Worm (Caenorhabditis elegans) whole organism, L1 larva: Measurements from ENCODE around the gene bre-2.

ENCODE experiments used
- C04F5.9 ChIP-seq: sonication (generic microtip); optimal IDR thresholded peaks from 2 replicates; lab custom pipeline; 2016; ENCODE audit warnings: missing genetic modification characterization, missing compliant biosample characterization
- C34B4.2 ChIP-seq: sonication (generic microtip); optimal IDR thresholded peaks from 2 replicates; lab custom pipeline; 2017; ENCODE audit warnings: mild to moderate bottlenecking, missing genetic modification characterization, missing compliant biosample characterization
- Y116A8C.19 ChIP-seq: sonication (generic microtip); optimal IDR thresholded peaks from 2 replicates; lab custom pipeline; 2016; ENCODE audit warnings: missing compliant biosample characterization, missing genetic modification characterization, borderline replicate concordance
- aha-1 ChIP-seq: fragments of 150-350 bp; optimal IDR thresholded peaks from 2 replicates; lab custom pipeline; 2014; ENCODE audit warnings: missing biosample characterization, missing genetic modification characterization
- aly-2 ChIP-seq: fragments of 150-350 bp; optimal IDR thresholded peaks from 2 replicates; lab custom pipeline; 2014; ENCODE audit warnings: missing biosample characterization, missing genetic modification characterization
- ama-1 ChIP-seq: fragments of 150-350 bp; optimal IDR thresholded peaks from 2 replicates; lab custom pipeline; 2014
- blmp-1 ChIP-seq: fragments of 150-350 bp; optimal IDR thresholded peaks from 2 replicates; lab custom pipeline; 2014; ENCODE audit warnings: missing biosample characterization, missing genetic modification characterization
- ceh-8 ChIP-seq: fragments of 200-800 bp; sonication (Bioruptor generic); optimal IDR thresholded peaks from 2 replicates; lab custom pipeline; 2018; ENCODE audit warnings: mild to moderate bottlenecking, missing genetic modification characterization, moderate library complexity, missing compliant biosample characterization
- ceh-82 ChIP-seq, 3 experiments: fragments of 150-350 bp in 1 of 3; sonication (generic microtip) in 2 of 3; optimal IDR thresholded peaks; 2 replicates each; lab custom pipeline; 2014 to 2017; ENCODE audit warnings: missing biosample characterization in 3 of 3, missing genetic modification characterization in 3 of 3
- ceh-88 ChIP-seq: fragments of 200-800 bp; sonication (Bioruptor generic); IDR thresholded peaks from 2 replicates; pipeline ENCODE4 v1.3.6; 2022; ENCODE audit warnings: missing genetic modification characterization, missing compliant biosample characterization
- ceh-90 ChIP-seq: sonication (generic microtip); optimal IDR thresholded peaks from 2 replicates; lab custom pipeline; 2016; ENCODE audit warnings: missing genetic modification characterization, missing compliant biosample characterization
- ces-1 ChIP-seq: fragments of 150-350 bp; optimal IDR thresholded peaks from 2 replicates; lab custom pipeline; 2014; ENCODE audit warnings: missing biosample characterization, missing genetic modification reagents, missing genetic modification characterization
- dpl-1 ChIP-seq, 3 experiments: fragments of 150-350 bp in 2 of 3; sonication (generic microtip) in 1 of 3; optimal IDR thresholded peaks; 2 replicates each; lab custom pipeline; 2014 to 2017; ENCODE audit warnings: missing biosample characterization in 3 of 3, missing genetic modification characterization in 3 of 3, missing genetic modification reagents in 3 of 3
- efl-1 ChIP-seq, 4 experiments: fragments of 150-350 bp; optimal IDR thresholded peaks in 3 of 4; peaks in 1 of 4; 1 replicate in 1 of 4; 2 replicates in 3 of 4; lab custom pipeline; 2014; ENCODE audit warnings: missing biosample characterization in 2 of 4, missing genetic modification characterization in 2 of 4, missing genetic modification reagents in 2 of 4
- efl-3 ChIP-seq: fragments of 200-800 bp; sonication (Bioruptor generic); optimal IDR thresholded peaks from 2 replicates; lab custom pipeline; 2018; ENCODE audit warnings: mild to moderate bottlenecking, missing genetic modification characterization, missing compliant biosample characterization
- egl-27 ChIP-seq, 2 experiments: fragments of 150-350 bp in 1 of 2; sonication (generic microtip); optimal IDR thresholded peaks; 3 replicates each; lab custom pipeline; 2017 to 2018; ENCODE audit warnings: missing biosample characterization in 2 of 2, missing genetic modification characterization in 2 of 2, missing genetic modification reagents in 2 of 2
- ets-5 ChIP-seq: fragments of 200-800 bp; sonication (Bioruptor generic); IDR thresholded peaks from 2 replicates; pipeline ENCODE4 v1.3.6; 2022; ENCODE audit warnings: missing genetic modification characterization, missing compliant biosample characterization
- fkh-10 ChIP-seq: sonication (generic microtip); optimal IDR thresholded peaks from 2 replicates; lab custom pipeline; 2017; ENCODE audit warnings: missing biosample characterization, missing genetic modification reagents, missing genetic modification characterization
- fos-1 ChIP-seq: fragments of 150-350 bp; optimal IDR thresholded peaks from 2 replicates; lab custom pipeline; 2014; ENCODE audit warnings: missing biosample characterization, missing genetic modification characterization
- hpl-2 ChIP-seq: fragments of 150-350 bp; optimal IDR thresholded peaks from 2 replicates; lab custom pipeline; 2014; ENCODE audit warnings: missing biosample characterization, missing genetic modification reagents, missing genetic modification characterization
- lin-15B ChIP-seq: fragments of 150-350 bp; sonication (generic microtip); optimal IDR thresholded peaks from 3 replicates; lab custom pipeline; 2014; ENCODE audit warnings: missing biosample characterization, missing genetic modification characterization
- lin-35 ChIP-seq, 2 experiments: fragments of 150-350 bp; optimal IDR thresholded peaks; 2 replicates each; lab custom pipeline; 2014; ENCODE audit warnings: missing biosample characterization in 2 of 2, missing genetic modification characterization in 2 of 2, missing genetic modification reagents in 2 of 2
- lin-39 ChIP-seq: fragments of 150-350 bp; optimal IDR thresholded peaks from 2 replicates; lab custom pipeline; 2014; ENCODE audit warnings: missing biosample characterization, missing genetic modification reagents, missing genetic modification characterization
- lir-3 ChIP-seq: sonication (generic microtip); optimal IDR thresholded peaks from 2 replicates; lab custom pipeline; 2016; ENCODE audit warnings: mild to moderate bottlenecking, missing genetic modification characterization, moderate library complexity, missing compliant biosample characterization; ENCODE audit not compliant: poor library complexity
- lsy-2 ChIP-seq, 2 experiments: fragments of 150-350 bp; optimal IDR thresholded peaks; 2 replicates each; lab custom pipeline; 2014; ENCODE audit warnings: missing biosample characterization in 2 of 2, missing genetic modification characterization in 2 of 2
- mab-9 ChIP-seq: fragments of 200-800 bp; sonication (Bioruptor generic); IDR thresholded peaks from 2 replicates; pipeline ENCODE4 v1.3.6; 2022; ENCODE audit warnings: missing genetic modification reagents, missing genetic modification characterization, missing compliant biosample characterization
- mdl-1 ChIP-seq, 2 experiments: fragments of 150-350 bp; optimal IDR thresholded peaks; 2 replicates each; lab custom pipeline; 2014 to 2017; ENCODE audit warnings: missing biosample characterization in 2 of 2, missing genetic modification characterization in 2 of 2, inconsistent platforms in 1 of 2
- mep-1 ChIP-seq: fragments of 150-350 bp; optimal IDR thresholded peaks from 2 replicates; lab custom pipeline; 2014; ENCODE audit warnings: missing biosample characterization, missing genetic modification characterization
- nhr-12 ChIP-seq: sonication (generic microtip); optimal IDR thresholded peaks from 2 replicates; lab custom pipeline; 2017; ENCODE audit warnings: missing biosample characterization, missing genetic modification characterization
- nhr-19 ChIP-seq: fragments of 200-800 bp; sonication (Bioruptor generic); conservative IDR thresholded peaks from 2 replicates; pipeline ENCODE4 v1.3.6; 2022; ENCODE audit warnings: missing genetic modification characterization, missing compliant biosample characterization
- nhr-20 ChIP-seq: sonication (generic microtip); optimal IDR thresholded peaks from 2 replicates; lab custom pipeline; 2016; ENCODE audit warnings: mild to moderate bottlenecking, missing genetic modification characterization, missing compliant biosample characterization
- nhr-237 ChIP-seq: fragments of 150-350 bp; optimal IDR thresholded peaks from 2 replicates; lab custom pipeline; 2014; ENCODE audit warnings: missing biosample characterization, missing genetic modification characterization
- nhr-47 ChIP-seq: sonication (generic microtip); optimal IDR thresholded peaks from 2 replicates; lab custom pipeline; 2016; ENCODE audit warnings: mild to moderate bottlenecking, missing genetic modification characterization, moderate library complexity, missing compliant biosample characterization
- nhr-71 ChIP-seq: sonication (generic microtip); optimal IDR thresholded peaks from 2 replicates; lab custom pipeline; 2016; ENCODE audit warnings: mild to moderate bottlenecking, missing genetic modification characterization, moderate library complexity, missing compliant biosample characterization
- nhr-76 ChIP-seq: sonication (generic microtip); optimal IDR thresholded peaks from 2 replicates; lab custom pipeline; 2017; ENCODE audit warnings: missing biosample characterization, missing genetic modification characterization
- nhr-85 ChIP-seq: sonication (generic microtip); peaks from one replicate; lab custom pipeline; 2016; ENCODE audit warnings: missing genetic modification characterization, inconsistent platforms, missing compliant biosample characterization
- pag-3 ChIP-seq: sonication (generic microtip); optimal IDR thresholded peaks from 2 replicates; lab custom pipeline; 2017; ENCODE audit warnings: missing genetic modification characterization, mild to moderate bottlenecking, missing compliant biosample characterization, antibody characterized with exemption, borderline replicate concordance; ENCODE audit not compliant: insufficient read depth
- pax-3 ChIP-seq: fragments of 200-800 bp; sonication (Bioruptor generic); optimal IDR thresholded peaks from 2 replicates; lab custom pipeline; 2018; ENCODE audit warnings: mild to moderate bottlenecking, missing genetic modification characterization, moderate library complexity, missing compliant biosample characterization
- pqm-1 ChIP-seq: sonication (generic microtip); optimal IDR thresholded peaks from 3 replicates; lab custom pipeline; 2017; ENCODE audit warnings: missing biosample characterization, missing genetic modification characterization
- rnt-1 ChIP-seq: sonication (generic microtip); optimal IDR thresholded peaks from 2 replicates; lab custom pipeline; 2016; ENCODE audit warnings: mild to moderate bottlenecking, missing genetic modification characterization, moderate library complexity, missing compliant biosample characterization
- skn-1 ChIP-seq: fragments of 150-350 bp; optimal IDR thresholded peaks from 2 replicates; lab custom pipeline; 2014; ENCODE audit warnings: missing biosample characterization, missing genetic modification characterization
- snpc-4 ChIP-seq: fragments of 150-350 bp; optimal IDR thresholded peaks from 2 replicates; lab custom pipeline; 2014; ENCODE audit warnings: missing biosample characterization, missing genetic modification characterization
- snu-23 ChIP-seq: sonication (generic microtip); optimal IDR thresholded peaks from 2 replicates; lab custom pipeline; 2016; ENCODE audit warnings: missing genetic modification characterization, missing compliant biosample characterization
- sup-37 ChIP-seq: fragments of 200-800 bp; sonication (Bioruptor generic); optimal IDR thresholded peaks from 2 replicates; lab custom pipeline; 2018; ENCODE audit warnings: mild to moderate bottlenecking, missing genetic modification characterization, missing compliant biosample characterization
- swsn-7 ChIP-seq: sonication (generic microtip); optimal IDR thresholded peaks from 2 replicates; lab custom pipeline; 2016; ENCODE audit warnings: missing genetic modification characterization, missing compliant biosample characterization
- tbx-2 ChIP-seq: sonication (generic microtip); optimal IDR thresholded peaks from 2 replicates; lab custom pipeline; 2016; ENCODE audit warnings: missing genetic modification characterization, missing compliant biosample characterization
- unc-62 ChIP-seq: fragments of 150-350 bp; optimal IDR thresholded peaks from 2 replicates; lab custom pipeline; 2014; ENCODE audit warnings: missing biosample characterization, missing genetic modification reagents, missing genetic modification characterization
- unc-86 ChIP-seq: sonication (generic microtip); optimal IDR thresholded peaks from 2 replicates; lab custom pipeline; 2016; ENCODE audit warnings: missing genetic modification characterization, missing compliant biosample characterization
- vab-15 ChIP-seq: sonication (generic microtip); optimal IDR thresholded peaks from 2 replicates; lab custom pipeline; 2017; ENCODE audit warnings: missing genotype, mild to moderate bottlenecking, missing genetic modification characterization, missing compliant biosample characterization
- xbp-1 ChIP-seq: sonication (generic microtip); optimal IDR thresholded peaks from 2 replicates; lab custom pipeline; 2016; ENCODE audit warnings: missing genetic modification characterization, missing compliant biosample characterization
- zag-1 ChIP-seq: fragments of 150-350 bp; optimal IDR thresholded peaks from 2 replicates; lab custom pipeline; 2014; ENCODE audit warnings: missing biosample characterization, missing genetic modification characterization

The bre-2 gene

DNA sequence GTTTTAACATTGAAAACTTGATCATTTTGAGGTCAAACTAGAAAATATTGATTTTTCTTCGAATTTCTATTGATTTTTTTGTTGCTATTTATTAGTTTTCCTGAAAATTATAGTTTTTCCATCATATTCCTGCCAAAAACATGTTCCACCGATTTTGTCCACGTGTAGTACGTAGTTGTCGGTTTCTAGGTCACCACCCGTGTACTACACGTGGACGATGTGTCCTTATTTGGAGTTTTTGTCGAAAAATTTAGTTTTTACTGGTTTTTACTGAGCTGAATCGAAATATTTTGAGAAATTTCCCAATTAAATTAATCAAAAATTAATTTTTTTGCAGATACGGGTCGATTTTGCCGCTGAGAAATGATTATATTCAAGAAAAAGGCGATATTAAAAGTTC lies 48.3 kb upstream of the bre-2 start (continued):
- TF ChIP-seq zag-1: no peak
- TF ChIP-seq ceh-8 (GFP tag; lab: Kevin White, UChicago): peak; percentile 40
- peak; percentile 92 for TF ChIP-seq xbp-1 (tag; lab: Kevin White, UChicago)
- no peak for TF ChIP-seq egl-27 (tag; optimal IDR thresholded peaks at IDR 0.05; lab: Kevin White, UChicago)
- TF ChIP-seq mab-9 (GFP tag; lab: Robert Waterston, UW): peak; percentile 78
- TF ChIP-seq nhr-19: peak; percentile 80
- peak; percentile 85 for TF ChIP-seq snu-23 (GFP tag; lab: Kevin White, UChicago)
- peak; percentile 71 to 75 for TF ChIP-seq efl-1 (optimal IDR thresholded peaks at IDR 0.05; lab: Kevin White, UChicago)
- TF ChIP-seq efl-1 (GFP tag; optimal IDR thresholded peaks at IDR 0.05 in 1 of 2; lab: Kevin White, UChicago): peak; percentile 69 to 96
- TF ChIP-seq nhr-76 (tag; lab: Kevin White, UChicago): no peak
- no peak for TF ChIP-seq vab-15 (tag; lab: Kevin White, UChicago)
- TF ChIP-seq fos-1 (tag; lab: Kevin White, UChicago): no peak
- peak; percentile 74 for TF ChIP-seq mep-1 (tag; lab: Kevin White, UChicago)
- TF ChIP-seq rnt-1: peak; percentile 99
- TF ChIP-seq lin-39 (tag; lab: Kevin White, UChicago): peak; percentile 66
- TF ChIP-seq ceh-88 (GFP tag; lab: Robert Waterston, UW): peak; percentile 53; the same call in 1 of the 2 replicates
- TF ChIP-seq mdl-1 (tag; optimal IDR thresholded peaks at IDR 0.05; lab: Kevin White, UChicago): peak in 1 of 2 experiments; percentile 18
- TF ChIP-seq aly-2: peak; percentile 21
- peak; percentile 50 to 61 for TF ChIP-seq lin-35 (GFP tag; optimal IDR thresholded peaks at IDR 0.05; lab: Kevin White, UChicago)
- no peak for TF ChIP-seq snpc-4 (tag; lab: Kevin White, UChicago)
- no peak for TF ChIP-seq hpl-2 (GFP tag; lab: Kevin White, UChicago)
- TF ChIP-seq swsn-7 (tag; lab: Kevin White, UChicago): peak; percentile 84
- peak; percentile 93 for TF ChIP-seq ceh-90 (tag; lab: Kevin White, UChicago)
- TF ChIP-seq unc-86: peak; percentile 77
- peak; percentile 72 to 73 for TF ChIP-seq lsy-2 (tag; optimal IDR thresholded peaks at IDR 0.05; lab: Kevin White, UChicago)
- no peak for TF ChIP-seq ama-1 (lab: Kevin White, UChicago)
- TF ChIP-seq aha-1: no peak
- no peak for TF ChIP-seq ces-1
- peak; percentile 43 for TF ChIP-seq blmp-1
- TF ChIP-seq C34B4.2 (tag; lab: Kevin White, UChicago): peak; percentile 57
- no peak for TF ChIP-seq pag-3 (tag; lab: Kevin White, UChicago)
- TF ChIP-seq efl-3: peak; percentile 85
- no peak for TF ChIP-seq nhr-12
- TF ChIP-seq unc-62: no peak
- TF ChIP-seq skn-1 (tag; lab: Kevin White, UChicago): no peak
- TF ChIP-seq C04F5.9 (tag; lab: Kevin White, UChicago): peak; percentile 89
- TF ChIP-seq nhr-85 (tag; lab: Kevin White, UChicago): peak; percentile 94

DNA sequence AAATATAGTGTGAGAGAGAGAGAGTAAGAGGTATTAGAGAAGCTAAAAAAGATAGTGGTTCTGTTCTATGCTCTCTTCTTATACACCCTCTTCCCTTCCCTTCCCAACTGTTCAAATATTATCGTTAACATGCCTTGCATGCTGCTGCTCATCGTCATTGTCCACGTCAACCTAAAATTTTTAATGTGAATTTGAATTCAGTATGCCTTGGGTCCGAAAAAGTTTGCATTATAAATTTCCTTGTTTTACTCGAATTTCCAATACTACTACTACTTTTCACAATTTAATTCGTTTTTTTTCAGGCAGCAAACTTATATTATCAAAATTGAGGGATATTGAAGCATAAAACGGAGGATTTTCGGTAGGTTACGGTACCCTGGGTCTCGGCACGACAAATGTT lies 47.7 kb upstream of the bre-2 start, which contains the start of gene gly-5:
TSS of gene gly-5 (plus strand) at position 301 of the 400 bp plus-strand sequence.
- no peak for TF ChIP-seq sup-37 (GFP tag; lab: Kevin White, UChicago)
- no peak for TF ChIP-seq nhr-71 (tag; lab: Kevin White, UChicago)
- TF ChIP-seq nhr-20 (tag; lab: Kevin White, UChicago): no peak
- TF ChIP-seq Y116A8C.19: no peak
- TF ChIP-seq nhr-237 (tag; lab: Kevin White, UChicago): no peak
- TF ChIP-seq pax-3 (tag; lab: Kevin White, UChicago): no peak
- TF ChIP-seq ets-5 (GFP tag; lab: Robert Waterston, UW): no peak
- no peak for TF ChIP-seq nhr-47 (tag; lab: Kevin White, UChicago)
- TF ChIP-seq lin-15B (tag; lab: Kevin White, UChicago): no peak
- TF ChIP-seq ceh-82 (tag; optimal IDR thresholded peaks at IDR 0.05; lab: Kevin White, UChicago): no peak
- no peak for TF ChIP-seq pqm-1 (tag; lab: Kevin White, UChicago)
- TF ChIP-seq lin-35 (GFP tag; optimal IDR thresholded peaks at IDR 0.05; lab: Kevin White, UChicago): no peak
- TF ChIP-seq aha-1: no peak
- TF ChIP-seq skn-1 (tag; lab: Kevin White, UChicago): no peak
- no peak for TF ChIP-seq nhr-19
- no peak for TF ChIP-seq fkh-10 (GFP tag; lab: Kevin White, UChicago)
- no peak for TF ChIP-seq lir-3 (tag; lab: Kevin White, UChicago)
- TF ChIP-seq aly-2: no peak
- TF ChIP-seq tbx-2 (tag; lab: Kevin White, UChicago): no peak
- no peak for TF ChIP-seq dpl-1 (GFP tag; optimal IDR thresholded peaks at IDR 0.05; lab: Kevin White, UChicago)
